Worm (Caenorhabditis elegans) whole organism, early embryonic: ENCODE results near the gene xbx-6.

Experiments used
- B0310.2 ChIP-seq: sonication (generic microtip); optimal IDR thresholded peaks from 2 replicates; lab custom pipeline; 2016; ENCODE audit warnings: mild to moderate bottlenecking, missing genetic modification characterization, missing compliant biosample characterization
- aly-1 ChIP-seq: sonication (generic microtip); optimal IDR thresholded peaks from 2 replicates; lab custom pipeline; 2016; ENCODE audit warnings: missing genetic modification characterization, missing compliant biosample characterization
- ama-1 ChIP-seq: fragments of 150-350 bp; optimal IDR thresholded peaks from 2 replicates; lab custom pipeline; 2014
- ceh-13 ChIP-seq: fragments of 200-800 bp; sonication (Bioruptor generic); optimal IDR thresholded peaks from 2 replicates; lab custom pipeline; 2018; ENCODE audit warnings: mild to moderate bottlenecking, missing genetic modification characterization, missing compliant biosample characterization
- ets-7 ChIP-seq: sonication (generic microtip); optimal IDR thresholded peaks from 2 replicates; lab custom pipeline; 2016; ENCODE audit warnings: missing genotype, missing genetic modification characterization, missing compliant biosample characterization
- flt-1 ChIP-seq: fragments of 200-800 bp; sonication (Bioruptor generic); IDR thresholded peaks from 2 replicates; pipeline ENCODE4 v1.3.6; 2022; ENCODE audit warnings: missing genetic modification characterization, missing compliant biosample characterization
- hmbx-1 ChIP-seq: sonication (generic microtip); optimal IDR thresholded peaks from 2 replicates; lab custom pipeline; 2016; ENCODE audit warnings: mild to moderate bottlenecking, missing genetic modification characterization, missing compliant biosample characterization
- hmg-4 ChIP-seq: fragments of 200-800 bp; sonication (Bioruptor generic); optimal IDR thresholded peaks from 2 replicates; lab custom pipeline; 2018; ENCODE audit warnings: mild to moderate bottlenecking, missing genetic modification characterization, missing compliant biosample characterization
- pes-1 ChIP-seq: fragments of 200-800 bp; sonication (Bioruptor generic); IDR thresholded peaks from 2 replicates; pipeline ENCODE4 v1.3.6; 2022; ENCODE audit warnings: missing genetic modification reagents, missing genetic modification characterization, missing compliant biosample characterization
- sea-1 ChIP-seq: fragments of 200-800 bp; sonication (Bioruptor generic); conservative IDR thresholded peaks from 2 replicates; pipeline ENCODE4 v1.3.6; 2022; ENCODE audit warnings: missing genetic modification characterization, missing compliant biosample characterization
- tra-4 ChIP-seq: sonication (generic microtip); optimal IDR thresholded peaks from 2 replicates; lab custom pipeline; 2017; ENCODE audit warnings: missing genetic modification characterization, missing compliant biosample characterization

ce11 chrV:9690728-9691127, 12.1 kb upstream of the xbx-6 start:
- TF ChIP-seq aly-1 (tag; lab: Kevin White, UChicago) = no peak
- no peak for TF ChIP-seq sea-1 (GFP tag; lab: Robert Waterston, UW)
- no peak for TF ChIP-seq hmbx-1 (tag; lab: Kevin White, UChicago)
- no peak for TF ChIP-seq pes-1 (GFP tag; lab: Robert Waterston, UW)
- TF ChIP-seq ama-1 (lab: Kevin White, UChicago) = no peak
- TF ChIP-seq ceh-13 (GFP tag; lab: Kevin White, UChicago) = no peak
- TF ChIP-seq tra-4 (tag; lab: Kevin White, UChicago) = no peak
- TF ChIP-seq ets-7 = no peak
- TF ChIP-seq B0310.2 (tag; lab: Kevin White, UChicago) = no peak
- TF ChIP-seq flt-1 (GFP tag; lab: Robert Waterston, UW) = no peak
- no peak for TF ChIP-seq hmg-4
